Worm (Caenorhabditis elegans): Measurements from ENCODE around the gene fbxa-116.

Gene fbxa-116

ce11 chrV:20223725-20224124 lies 35.0 kb upstream of the fbxa-116 start:
- TF ChIP-seq bed-3 (GFP tag; optimal IDR thresholded peaks at IDR 0.05) (no peak), pha-4 (tag; optimal IDR thresholded peaks at IDR 0.05) (no peak), mab-5 (tag; optimal IDR thresholded peaks at IDR 0.05) (no peak), sem-2 (GFP tag; optimal IDR thresholded peaks at IDR 0.05) (no peak), nhr-76 (tag; optimal IDR thresholded peaks at IDR 0.05) (no peak), zip-8 (tag; optimal IDR thresholded peaks at IDR 0.05) (no peak), flh-1 (GFP tag; optimal IDR thresholded peaks at IDR 0.05) (no peak), hlh-1 (tag; optimal IDR thresholded peaks at IDR 0.05) (no peak), blmp-1 (tag; optimal IDR thresholded peaks at IDR 0.05) (no peak), unc-120 (tag; optimal IDR thresholded peaks at IDR 0.05; ENCODE audit: poor library complexity, severe bottlenecking) (no peak), mls-2 (tag; optimal IDR thresholded peaks at IDR 0.05) (no peak), lin-13 (tag; optimal IDR thresholded peaks at IDR 0.05) (no peak), M03D4.4 (tag; optimal IDR thresholded peaks at IDR 0.05) (no peak), elt-3 (tag; optimal IDR thresholded peaks at IDR 0.05) (no peak), nhr-28 (tag; optimal IDR thresholded peaks at IDR 0.05) (no peak), ces-1 (GFP tag; optimal IDR thresholded peaks at IDR 0.05) (no peak), lsy-2 (tag; optimal IDR thresholded peaks at IDR 0.05) (no peak), snpc-4 (tag; optimal IDR thresholded peaks at IDR 0.05) (no peak)

ce11 chrV:20220604-20221003 lies 31.9 kb upstream of the fbxa-116 start:
- TF ChIP-seq mls-2 (tag; optimal IDR thresholded peaks at IDR 0.05) (no peak), ces-1 (GFP tag; optimal IDR thresholded peaks at IDR 0.05) (peak; percentile 98), drap-1 (GFP tag; optimal IDR thresholded peaks at IDR 0.05) (no peak), ceh-43 (GFP tag; optimal IDR thresholded peaks at IDR 0.05) (peak; percentile 33), zip-8 (tag; optimal IDR thresholded peaks at IDR 0.05) (no peak)

DNA sequence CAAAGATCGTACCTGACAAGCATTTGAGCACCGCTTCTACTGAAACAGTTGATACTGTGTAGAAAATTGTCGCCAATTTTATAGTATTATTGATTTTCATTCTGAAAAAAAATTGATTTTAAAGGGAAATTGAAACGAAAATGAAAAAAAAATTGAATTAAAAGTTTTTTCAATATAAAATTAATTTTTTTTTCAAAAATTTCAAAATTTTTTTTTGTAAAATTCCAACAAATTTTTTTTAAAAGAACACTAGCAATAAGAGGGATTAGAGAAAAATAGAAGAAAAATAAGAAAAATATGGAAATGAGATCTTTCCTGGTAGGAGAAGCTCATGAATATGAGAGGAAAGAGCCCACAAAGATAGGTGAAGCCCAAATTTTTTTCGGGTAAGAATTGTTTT lies 26.5 kb upstream of the fbxa-116 start, which contains the start of gene Y113G7B.11:
Gene Y113G7B.11, minus strand, starts transcription at position 101 of the 400 bp plus-strand sequence.
- TF ChIP-seq hlh-1 (tag; optimal IDR thresholded peaks at IDR 0.05) (no peak), mls-2 (tag; optimal IDR thresholded peaks at IDR 0.05) (no peak), ceh-39 (tag; optimal IDR thresholded peaks at IDR 0.05) (no peak), nhr-12 (tag; optimal IDR thresholded peaks at IDR 0.05) (no peak), nhr-2 (tag; optimal IDR thresholded peaks at IDR 0.05) (no peak), drap-1 (GFP tag; optimal IDR thresholded peaks at IDR 0.05) (no peak), pha-4 (tag; optimal IDR thresholded peaks at IDR 0.05) (no peak), elt-3 (tag; optimal IDR thresholded peaks at IDR 0.05) (no peak)

ce11 chrV:20213097-20213496 lies 24.4 kb upstream of the fbxa-116 start:
- TF ChIP-seq mls-2 (tag; optimal IDR thresholded peaks at IDR 0.05) (no peak), hlh-1 (tag; optimal IDR thresholded peaks at IDR 0.05) (no peak), flh-1 (GFP tag; optimal IDR thresholded peaks at IDR 0.05) (no peak), ham-2 (GFP tag; optimal IDR thresholded peaks at IDR 0.05) (no peak), mep-1 (tag; optimal IDR thresholded peaks at IDR 0.05) (no peak), elt-3 (tag; optimal IDR thresholded peaks at IDR 0.05) (no peak), drap-1 (GFP tag; optimal IDR thresholded peaks at IDR 0.05) (no peak), ceh-83 (GFP tag; optimal IDR thresholded peaks at IDR 0.05) (no peak)

DNA sequence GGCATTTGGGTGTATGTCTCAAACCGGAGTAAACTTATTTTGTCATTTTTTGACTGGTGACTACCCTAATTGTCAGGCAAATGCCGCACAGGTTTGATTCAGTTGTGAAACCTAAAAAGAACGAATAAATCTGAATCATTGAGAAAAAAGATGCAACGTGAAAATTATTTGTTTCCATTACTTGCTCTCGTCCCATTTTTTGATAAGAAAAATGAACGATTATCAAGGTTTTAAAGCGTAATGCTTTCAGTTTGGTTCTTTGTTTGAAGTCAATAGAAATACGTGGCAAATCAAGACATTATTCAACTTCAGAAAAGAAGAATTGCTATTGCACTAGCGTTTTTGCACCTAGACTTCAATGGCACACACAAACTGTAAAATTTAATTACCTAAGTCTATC lies 23.9 kb upstream of the fbxa-116 start, which contains the start of gene Y113G7B.12:
Gene Y113G7B.12, minus strand, starts transcription at position 101 of the 400 bp plus-strand sequence.
- TF ChIP-seq mab-5 (tag; optimal IDR thresholded peaks at IDR 0.05): no peak
- TF ChIP-seq snpc-4 (tag; optimal IDR thresholded peaks at IDR 0.05): no peak
- TF ChIP-seq bed-3 (GFP tag; optimal IDR thresholded peaks at IDR 0.05): no peak
- TF ChIP-seq nhr-76 (tag; optimal IDR thresholded peaks at IDR 0.05): no peak
- no peak for TF ChIP-seq ces-1 (GFP tag; optimal IDR thresholded peaks at IDR 0.05)
- TF ChIP-seq flh-1 (GFP tag; optimal IDR thresholded peaks at IDR 0.05): no peak
- TF ChIP-seq sptf-1 (tag; optimal IDR thresholded peaks at IDR 0.05): no peak
- TF ChIP-seq unc-39 (tag; optimal IDR thresholded peaks at IDR 0.05): no peak
- no peak for TF ChIP-seq pha-4 (tag; optimal IDR thresholded peaks at IDR 0.05)
- no peak for TF ChIP-seq lsy-2 (tag; optimal IDR thresholded peaks at IDR 0.05)
- TF ChIP-seq M03D4.4 (tag; optimal IDR thresholded peaks at IDR 0.05): no peak
- no peak for TF ChIP-seq ham-2 (GFP tag; optimal IDR thresholded peaks at IDR 0.05)
- TF ChIP-seq ztf-11 (tag; optimal IDR thresholded peaks at IDR 0.05): no peak
- no peak for TF ChIP-seq drap-1 (GFP tag; optimal IDR thresholded peaks at IDR 0.05)
- no peak for TF ChIP-seq mep-1 (tag; optimal IDR thresholded peaks at IDR 0.05)

ce11 chrV:20206086-20206485 lies 17.4 kb upstream of the fbxa-116 start, which contains the start of the genes fbxb-59 and srbc-34:
Gene fbxb-59 (minus strand): TSS chrV:20206186.
Gene srbc-34 (plus strand): TSS chrV:20206318.
- TF ChIP-seq ceh-39 (tag; optimal IDR thresholded peaks at IDR 0.05) (no peak), hlh-1 (tag; optimal IDR thresholded peaks at IDR 0.05) (no peak), drap-1 (GFP tag; optimal IDR thresholded peaks at IDR 0.05) (no peak), pha-4 (tag; optimal IDR thresholded peaks at IDR 0.05) (no peak)

Data from whole organism, mixed stage, embryonic.